Fruit fly (Drosophila melanogaster): ENCODE results near the gene TTLL3B.

TTLL3B gene

dm6 chr2L:6683992-6684882 is 48.4 kb upstream of the TTLL3B start, which contains the start of gene Nhe3 (continued):
- TF ChIP-seq Awh (GFP tag; IDR thresholded peaks at IDR 0.05) (peak; percentile 76), CG1647 (GFP tag; optimal IDR thresholded peaks at IDR 0.05) (peak; percentile 70), twi (tag; optimal IDR thresholded peaks at IDR 0.05) (peak; percentile 56), HLH4C (GFP tag; IDR thresholded peaks at IDR 0.05; ENCODE audit: partially characterized antibody) (peak; percentile 68), CG7786 (GFP tag; optimal IDR thresholded peaks at IDR 0.05) (peak; percentile 82), CG6689 (GFP tag; IDR thresholded peaks at IDR 0.05) (peak; percentile 87), CG17359 (tag; optimal IDR thresholded peaks at IDR 0.05) (peak; percentile 73), Trl (optimal IDR thresholded peaks at IDR 0.05) (no peak), Trl (GFP tag; optimal IDR thresholded peaks at IDR 0.05) (peak; percentile 75), lov (optimal IDR thresholded peaks at IDR 0.05) (no peak), lov (GFP tag; IDR thresholded peaks at IDR 0.05) (peak; percentile 70; the same call in 2 of the 3 replicates), CG6654 (GFP tag; optimal IDR thresholded peaks at IDR 0.05) (peak; percentile 40), CG14667 (GFP tag; IDR thresholded peaks at IDR 0.05) (peak; percentile 73), CG3838 (GFP tag; optimal IDR thresholded peaks at IDR 0.05) (peak; percentile 45), CG14860 (GFP tag; IDR thresholded peaks at IDR 0.05; ENCODE audit: partially characterized antibody) (peak; percentile 52; the same call in 2 of the 3 replicates), dmrt99B (tag; optimal IDR thresholded peaks at IDR 0.05) (no peak), rib (GFP tag; IDR thresholded peaks at IDR 0.05) (peak; percentile 68), Doc2 (GFP tag; IDR thresholded peaks at IDR 0.05) (no peak), CG6254 (GFP tag; optimal IDR thresholded peaks at IDR 0.05) (no peak), Atf-2 (GFP tag; optimal IDR thresholded peaks at IDR 0.05) (peak; percentile 72), CG9932 (GFP tag; IDR thresholded peaks at IDR 0.05) (peak; percentile 93), CG15073 (GFP tag; optimal IDR thresholded peaks at IDR 0.05) (no peak), CG4820 (GFP tag; optimal IDR thresholded peaks at IDR 0.05) (peak; percentile 75), CG1602 (GFP tag; optimal IDR thresholded peaks at IDR 0.05) (peak; percentile 82), vvl (GFP tag; IDR thresholded peaks at IDR 0.05) (peak; percentile 89), sima (GFP tag; optimal IDR thresholded peaks at IDR 0.05) (no peak), CG6765 (GFP tag; optimal IDR thresholded peaks at IDR 0.05) (peak; percentile 60), CG8388 (GFP tag; optimal IDR thresholded peaks at IDR 0.05) (peak; percentile 71), fru (optimal IDR thresholded peaks at IDR 0.05) (no peak), CG4328 (GFP tag; optimal IDR thresholded peaks at IDR 0.05) (peak; percentile 69), CG8290 (GFP tag; optimal IDR thresholded peaks at IDR 0.05) (peak; percentile 92), CG8290 (tag; optimal IDR thresholded peaks at IDR 0.05) (peak; percentile 69 to 81), Eip74EF (GFP tag; optimal IDR thresholded peaks at IDR 0.05) (peak in 1 of 2 experiments; percentile 49), Sox102F (GFP tag; optimal IDR thresholded peaks at IDR 0.05) (no peak), Ptx1 (GFP tag; IDR thresholded peaks at IDR 0.05) (peak; percentile 89), lmd (GFP tag; IDR thresholded peaks at IDR 0.05) (peak; percentile 85), CG1233 (GFP tag; optimal IDR thresholded peaks at IDR 0.05) (peak; percentile 73), Ravus (GFP tag; IDR thresholded peaks at IDR 0.05) (peak; percentile 45), CG2889 (GFP tag; IDR thresholded peaks at IDR 0.05) (peak; percentile 78; the same call in 2 of the 3 replicates), Xbp1 (GFP tag; optimal IDR thresholded peaks at IDR 0.05) (peak; percentile 88), CG10209 (GFP tag; optimal IDR thresholded peaks at IDR 0.05) (peak; percentile 75), bcd (GFP tag; optimal IDR thresholded peaks at IDR 0.05) (peak; percentile 79), CG11247 (GFP tag; IDR thresholded peaks at IDR 0.05) (peak; percentile 80), Six4 (GFP tag; optimal IDR thresholded peaks at IDR 0.05) (peak; percentile 64), ash1 (GFP tag; optimal IDR thresholded peaks at IDR 0.05) (no peak), Hr78 (GFP tag; optimal IDR thresholded peaks at IDR 0.05) (peak in 1 of 2 experiments; percentile 82), Elba2 (GFP tag; optimal IDR thresholded peaks at IDR 0.05) (no peak), CG33557 (GFP tag; optimal IDR thresholded peaks at IDR 0.05) (peak; percentile 30), ara (GFP tag; IDR thresholded peaks at IDR 0.05) (peak; percentile 78), MTF-1 (GFP tag; optimal IDR thresholded peaks at IDR 0.05; ENCODE audit: borderline replicate concordance) (peak; percentile 14)
